Fruit fly (Drosophila melanogaster): ENCODE results near the gene CG31789.

The CG31789 gene

DNA sequence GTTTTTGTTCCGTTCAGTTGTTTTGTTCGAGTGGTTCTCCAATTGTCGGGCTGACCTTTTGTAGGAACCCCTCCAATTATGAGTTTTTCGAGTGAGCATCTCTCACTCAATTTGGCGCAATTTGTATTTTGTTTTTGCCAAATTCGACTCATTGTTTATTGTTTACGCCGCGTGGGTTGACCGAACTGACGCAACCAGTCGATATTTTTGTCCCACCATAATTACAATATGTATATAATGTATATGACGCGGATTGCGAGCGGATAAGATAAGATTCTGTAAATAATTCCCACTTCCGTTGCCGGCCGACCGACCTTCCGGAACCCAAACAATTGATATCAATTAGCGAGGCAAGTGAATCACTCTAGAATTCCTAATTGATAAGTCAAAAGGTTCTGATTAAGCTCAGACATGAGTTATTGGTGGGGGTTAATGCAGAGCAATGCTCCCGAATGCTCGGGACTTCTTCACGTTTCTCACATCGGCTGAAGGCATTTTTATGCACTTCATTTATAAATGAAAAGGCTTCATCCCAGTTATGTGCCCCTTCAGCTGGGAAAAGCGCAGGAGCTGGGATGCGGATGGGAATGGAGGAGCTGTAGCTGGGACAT, 25.0 kb downstream of the CG31789 start:
- TF ChIP-seq psq (optimal IDR thresholded peaks at IDR 0.05) (no peak), ttk (optimal IDR thresholded peaks at IDR 0.05) (no peak), h (optimal IDR thresholded peaks at IDR 0.05) (no peak), Sin3A (optimal IDR thresholded peaks at IDR 0.05) (no peak), insv (optimal IDR thresholded peaks at IDR 0.05) (no peak), Myc (optimal IDR thresholded peaks at IDR 0.05) (no peak)

DNA sequence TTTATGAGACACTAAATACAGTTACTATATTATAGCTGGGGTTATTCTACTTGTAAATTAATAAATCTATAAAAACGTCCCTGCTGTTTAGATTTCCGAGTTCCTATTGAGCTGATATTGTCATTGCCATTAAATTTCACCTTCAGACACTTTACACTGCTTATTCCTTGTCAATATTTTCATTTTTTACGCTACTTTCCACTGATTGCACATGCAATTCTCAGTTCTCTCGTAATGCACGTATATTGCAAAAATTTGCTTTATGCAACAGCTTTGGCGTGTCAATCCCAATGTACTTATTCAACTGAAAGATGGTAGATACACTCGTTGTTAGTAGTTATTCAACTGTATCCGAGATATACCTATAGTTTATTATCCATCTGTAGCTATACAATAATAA, 26.7 kb downstream of the CG31789 start:
- TF ChIP-seq Sin3A (optimal IDR thresholded peaks at IDR 0.05) (no peak), ttk (optimal IDR thresholded peaks at IDR 0.05) (no peak), insv (optimal IDR thresholded peaks at IDR 0.05) (no peak), Myc (optimal IDR thresholded peaks at IDR 0.05) (no peak), psq (optimal IDR thresholded peaks at IDR 0.05) (no peak), h (optimal IDR thresholded peaks at IDR 0.05) (no peak)

DNA sequence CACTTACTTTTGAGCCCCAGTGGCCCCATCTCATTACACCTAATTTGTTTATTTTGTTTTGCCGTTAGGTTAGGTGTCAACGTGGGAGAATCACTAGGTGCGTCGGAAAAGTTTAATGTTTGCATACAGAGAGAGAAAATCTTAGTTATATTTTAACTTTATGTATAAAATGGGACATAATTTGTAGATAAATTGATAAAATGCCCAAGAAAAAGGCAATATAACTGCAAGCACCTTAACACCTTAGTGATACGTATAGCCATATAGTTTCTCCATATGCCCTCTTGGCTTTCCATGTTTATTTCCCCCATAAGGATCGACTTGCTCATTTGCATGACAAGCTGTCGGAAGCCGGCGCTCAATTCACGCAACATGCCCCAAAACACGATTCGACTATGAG, 33.2 kb downstream of the CG31789 start:
- TF ChIP-seq h (optimal IDR thresholded peaks at IDR 0.05), result no peak
- no peak for TF ChIP-seq ttk (optimal IDR thresholded peaks at IDR 0.05)
- no peak for TF ChIP-seq Sin3A (optimal IDR thresholded peaks at IDR 0.05)
- TF ChIP-seq Myc (optimal IDR thresholded peaks at IDR 0.05), result no peak
- TF ChIP-seq insv (optimal IDR thresholded peaks at IDR 0.05), result no peak
- TF ChIP-seq psq (optimal IDR thresholded peaks at IDR 0.05), result no peak

DNA sequence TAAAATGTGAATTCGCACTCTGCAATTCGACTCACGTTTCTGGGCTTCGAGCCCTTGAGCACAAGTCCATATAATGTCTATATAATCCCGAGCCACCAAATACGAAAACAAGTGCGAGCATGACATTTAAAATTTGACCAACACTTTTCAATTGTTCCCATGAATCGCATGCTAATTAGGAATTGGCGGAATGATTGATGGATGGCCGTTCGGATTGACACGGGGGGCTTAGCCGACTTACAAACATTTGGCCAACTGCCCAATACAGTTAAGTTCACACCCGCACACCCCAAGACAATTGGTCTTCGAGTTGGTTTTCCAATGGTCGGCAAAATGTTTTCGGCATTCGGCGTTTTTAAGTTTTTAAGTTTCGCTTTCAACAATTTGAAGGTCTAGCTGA, 35.4 kb downstream of the CG31789 start:
- TF ChIP-seq insv (optimal IDR thresholded peaks at IDR 0.05) (no peak), ttk (optimal IDR thresholded peaks at IDR 0.05) (no peak), psq (optimal IDR thresholded peaks at IDR 0.05) (no peak), Myc (optimal IDR thresholded peaks at IDR 0.05) (no peak), Sin3A (optimal IDR thresholded peaks at IDR 0.05) (no peak), h (optimal IDR thresholded peaks at IDR 0.05) (no peak)

DNA sequence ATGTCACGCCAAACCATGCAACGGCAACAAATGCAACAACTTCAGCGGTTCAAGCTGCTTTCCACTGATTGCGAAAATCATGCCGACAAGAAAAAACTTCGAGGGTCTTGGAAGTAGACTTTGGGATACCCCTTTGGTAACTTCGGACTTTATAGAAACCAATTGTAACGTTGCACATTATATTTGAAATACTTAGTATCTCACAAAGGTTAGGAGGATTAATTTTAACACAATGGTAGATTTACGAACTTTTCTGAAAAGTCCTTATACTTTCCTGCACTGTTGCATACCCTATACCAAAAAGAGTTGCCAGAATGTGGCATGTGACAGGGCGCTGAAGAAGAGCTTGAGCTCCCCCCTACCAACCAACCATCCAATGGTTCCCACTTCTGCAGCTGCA, 39.7 kb downstream of the CG31789 start:
- no peak for TF ChIP-seq Myc (optimal IDR thresholded peaks at IDR 0.05)
- no peak for TF ChIP-seq ttk (optimal IDR thresholded peaks at IDR 0.05)
- TF ChIP-seq insv (optimal IDR thresholded peaks at IDR 0.05), result no peak
- TF ChIP-seq Sin3A (optimal IDR thresholded peaks at IDR 0.05), result no peak
- no peak for TF ChIP-seq h (optimal IDR thresholded peaks at IDR 0.05)
- no peak for TF ChIP-seq psq (optimal IDR thresholded peaks at IDR 0.05)

DNA sequence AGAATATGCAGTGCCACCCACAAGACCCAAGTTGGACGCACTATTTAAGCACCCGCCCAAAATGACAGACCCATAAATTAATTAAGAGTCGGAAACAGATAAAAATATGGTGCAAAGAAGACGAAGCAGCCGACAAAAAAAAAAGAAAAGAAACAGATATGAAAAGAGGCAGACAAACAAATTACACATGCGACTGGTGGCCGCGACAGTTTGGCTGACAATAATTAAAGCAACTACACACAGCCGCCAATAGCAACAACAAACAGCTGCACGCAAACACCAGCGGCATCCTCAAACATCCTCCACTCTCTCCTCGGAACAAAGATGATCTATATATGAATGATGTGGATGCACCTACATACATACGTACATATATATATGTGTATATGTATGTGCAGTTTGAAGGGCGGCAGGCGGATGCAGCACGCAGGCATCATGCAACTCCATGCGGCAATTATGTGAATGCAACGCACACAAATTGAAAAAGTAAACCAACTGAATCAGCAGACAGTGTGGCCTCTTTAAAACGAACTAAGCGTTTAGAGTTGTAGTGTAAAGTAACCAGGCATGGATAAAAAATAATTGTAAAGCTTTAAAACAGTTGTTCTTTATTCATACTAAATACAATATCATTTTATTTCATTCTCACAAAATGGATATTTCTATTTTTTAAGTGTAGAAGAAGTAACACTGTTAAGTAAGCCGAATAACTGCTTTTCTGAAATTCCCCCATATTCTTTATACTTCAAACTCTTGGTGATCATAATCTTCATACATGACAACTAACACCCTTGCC, 42.3 kb downstream of the CG31789 start:
- no peak for TF ChIP-seq h (optimal IDR thresholded peaks at IDR 0.05)
- no peak for TF ChIP-seq psq (optimal IDR thresholded peaks at IDR 0.05)
- no peak for TF ChIP-seq Myc (optimal IDR thresholded peaks at IDR 0.05)
- no peak for TF ChIP-seq ttk (optimal IDR thresholded peaks at IDR 0.05)
- no peak for TF ChIP-seq Sin3A (optimal IDR thresholded peaks at IDR 0.05)
- TF ChIP-seq insv (optimal IDR thresholded peaks at IDR 0.05), result no peak

DNA sequence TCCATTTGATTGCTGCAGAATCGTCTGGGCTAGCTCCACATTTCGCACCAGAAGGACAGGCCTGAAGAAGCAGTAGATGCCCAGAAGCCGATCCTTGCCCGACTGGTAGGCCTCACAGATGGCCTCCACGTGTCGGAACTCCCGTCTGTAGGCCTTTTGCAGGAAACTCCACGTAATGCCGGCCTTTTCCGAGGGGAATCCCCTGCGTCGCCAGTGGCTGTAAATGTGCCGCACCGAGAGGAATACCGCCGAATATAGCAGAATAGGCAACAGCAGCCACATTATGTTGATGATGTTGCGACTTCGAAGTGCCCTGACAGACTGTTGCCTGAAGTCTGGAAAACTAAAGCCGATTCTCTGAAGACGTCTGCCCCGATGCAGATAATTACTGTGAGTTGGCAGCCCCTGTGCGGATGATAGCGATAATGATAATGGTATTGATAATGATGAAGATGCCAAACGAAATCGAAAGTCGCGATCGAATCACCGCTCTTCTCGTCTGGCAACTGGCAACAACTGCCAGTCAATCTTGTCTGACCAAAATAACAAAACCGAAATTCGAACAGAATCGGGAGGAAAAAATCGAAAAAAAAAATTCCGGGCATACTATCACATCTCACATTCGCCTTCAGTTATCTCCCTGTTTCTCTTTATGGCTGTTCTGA, 47.1 kb downstream of the CG31789 start, which contains the start of gene Cyp310a1:
TSS of gene Cyp310a1 (minus strand) at position 348 of the 665 bp plus-strand sequence.
- no peak for TF ChIP-seq Myc (optimal IDR thresholded peaks at IDR 0.05)
- no peak for TF ChIP-seq h (optimal IDR thresholded peaks at IDR 0.05)
- no peak for TF ChIP-seq ttk (optimal IDR thresholded peaks at IDR 0.05)
- TF ChIP-seq insv (optimal IDR thresholded peaks at IDR 0.05), result no peak
- no peak for TF ChIP-seq Sin3A (optimal IDR thresholded peaks at IDR 0.05)
- no peak for TF ChIP-seq psq (optimal IDR thresholded peaks at IDR 0.05)

DNA sequence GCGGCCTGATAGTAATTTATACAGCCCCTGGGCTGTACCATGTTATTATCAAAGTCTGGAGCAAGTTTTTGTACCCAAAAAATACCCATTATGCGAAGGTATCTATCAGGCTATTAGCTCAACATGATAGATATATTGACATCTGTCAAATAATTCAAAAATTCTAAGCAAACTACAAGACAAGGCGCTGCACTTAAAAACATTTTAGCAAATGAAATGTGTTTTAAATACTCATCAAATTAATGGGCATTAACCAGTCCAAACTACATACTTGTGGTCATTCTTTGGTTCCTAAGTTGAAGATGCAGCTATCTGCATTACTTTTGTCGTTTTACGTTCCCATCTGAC, 47.6 kb downstream of the CG31789 start:
- TF ChIP-seq insv (optimal IDR thresholded peaks at IDR 0.05), result no peak
- no peak for TF ChIP-seq psq (optimal IDR thresholded peaks at IDR 0.05)
- TF ChIP-seq ttk (optimal IDR thresholded peaks at IDR 0.05), result no peak
- TF ChIP-seq Sin3A (optimal IDR thresholded peaks at IDR 0.05), result no peak
- TF ChIP-seq h (optimal IDR thresholded peaks at IDR 0.05), result no peak
- no peak for TF ChIP-seq Myc (optimal IDR thresholded peaks at IDR 0.05)
